Worm (Caenorhabditis elegans) whole organism, L4/young adult: ENCODE data around the gene unc-44.

Experiments
- W03F9.2 ChIP-seq: fragments of 150-350 bp; optimal IDR thresholded peaks from 2 replicates; lab custom pipeline; 2014; ENCODE audit warnings: missing biosample characterization, missing genetic modification characterization
- him-1 ChIP-seq: sonication (generic microtip); optimal IDR thresholded peaks from 2 replicates; lab custom pipeline; 2016; ENCODE audit warnings: missing genotype, missing genetic modification reagents, missing genetic modification characterization, missing compliant biosample characterization

ce11 chrIV:6005655-6006054 lies 30.3 kb downstream of the unc-44 start:
- no peak for TF ChIP-seq him-1 (tag; lab: Kevin White, UChicago)
- TF ChIP-seq W03F9.2 (tag; lab: Kevin White, UChicago): no peak
